Worm (Caenorhabditis elegans): Measurements from ENCODE around the gene T10H9.8.

Gene T10H9.8

DNA sequence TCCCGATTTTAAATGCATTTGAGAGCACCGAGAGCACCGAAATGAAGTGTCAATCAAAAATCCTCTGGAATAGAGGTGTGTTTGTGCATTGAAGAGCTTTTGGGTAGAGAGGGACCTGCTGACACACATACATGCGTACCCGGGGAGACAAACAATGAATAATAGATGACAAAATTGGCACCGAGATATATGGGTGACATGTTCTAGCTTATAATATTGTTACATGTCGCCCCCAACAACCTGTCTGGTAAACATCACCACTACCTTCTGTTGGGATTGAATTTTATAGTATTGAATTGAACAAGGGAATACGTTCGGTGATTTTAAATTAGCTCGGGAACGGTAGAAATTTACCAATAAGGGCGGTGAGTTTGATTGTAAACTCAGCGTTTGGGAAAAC is 31.6 kb downstream of the T10H9.8 start:
- no peak for TF ChIP-seq unc-62 (GFP tag; optimal IDR thresholded peaks at IDR 0.05)

- TF ChIP-seq unc-62 (GFP tag; optimal IDR thresholded peaks at IDR 0.05) = no peak
Measured at ce11 chrV:6684541-6684940, 32.4 kb downstream of the T10H9.8 start.

DNA sequence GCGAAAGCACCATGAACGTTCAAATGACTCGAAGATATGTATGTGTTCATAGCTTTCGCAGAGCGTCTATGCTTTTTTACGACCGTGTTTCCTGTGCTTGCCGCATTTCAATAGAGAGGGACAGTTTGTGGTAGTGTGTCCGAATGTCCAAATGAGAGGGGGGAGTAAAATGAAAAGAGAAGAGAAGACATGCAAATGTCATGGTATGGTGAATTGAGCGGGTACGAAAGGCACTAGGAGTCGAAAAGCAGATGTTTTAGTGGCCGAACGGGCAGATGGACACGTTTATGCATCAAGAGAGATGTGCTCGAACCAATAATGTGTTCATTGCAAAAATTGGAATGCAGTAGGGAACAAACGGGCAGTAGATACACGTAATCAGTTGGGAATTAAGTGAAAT is 33.3 kb downstream of the T10H9.8 start:
- TF ChIP-seq unc-62 (GFP tag; optimal IDR thresholded peaks at IDR 0.05) = no peak

DNA sequence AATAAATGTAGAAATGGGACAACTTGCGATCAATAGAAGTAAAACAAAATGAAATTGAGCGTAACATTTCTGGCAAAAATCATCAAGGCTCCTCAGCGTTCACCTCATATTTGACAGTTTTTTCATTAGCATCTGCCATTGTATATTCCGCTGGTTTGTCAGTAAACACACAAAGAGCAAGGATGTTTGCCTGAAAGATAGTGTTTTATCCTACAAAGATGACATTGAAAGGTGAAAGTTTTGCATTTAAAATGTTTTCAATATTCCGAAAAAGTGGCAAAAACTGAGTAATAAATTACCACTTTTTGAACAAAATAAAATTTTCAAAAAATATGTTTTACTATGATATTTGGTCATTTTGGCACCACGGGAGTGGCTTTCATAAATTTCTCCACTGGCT is 33.8 kb downstream of the T10H9.8 start:
- TF ChIP-seq unc-62 (GFP tag; optimal IDR thresholded peaks at IDR 0.05) = no peak

- TF ChIP-seq unc-62 (GFP tag; optimal IDR thresholded peaks at IDR 0.05) = no peak
Measured at ce11 chrV:6688392-6688791, 36.2 kb downstream of the T10H9.8 start, which contains the start of gene K11G9.5. K11G9.5 (minus strand) TSS chrV:6688492.

DNA sequence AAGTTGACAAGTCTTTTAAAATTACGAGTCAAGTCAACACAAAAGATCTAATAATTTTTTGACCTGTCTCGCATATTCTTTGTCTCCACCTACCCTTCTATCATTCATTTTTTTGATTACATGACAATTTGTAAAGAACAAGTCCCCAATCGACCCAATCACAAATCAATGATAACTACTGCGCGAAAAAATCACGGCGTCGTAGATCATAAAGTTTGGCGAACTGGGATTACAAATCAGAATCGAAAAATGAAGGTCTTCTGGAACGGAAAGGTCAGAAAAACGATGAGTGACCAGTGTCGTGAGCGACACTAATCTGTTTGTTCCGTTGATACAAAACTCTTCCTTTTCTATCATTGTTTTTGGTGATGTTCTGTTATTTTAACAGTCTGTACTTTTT is 37.9 kb downstream of the T10H9.8 start:
- no peak for TF ChIP-seq unc-62 (GFP tag; optimal IDR thresholded peaks at IDR 0.05)

DNA sequence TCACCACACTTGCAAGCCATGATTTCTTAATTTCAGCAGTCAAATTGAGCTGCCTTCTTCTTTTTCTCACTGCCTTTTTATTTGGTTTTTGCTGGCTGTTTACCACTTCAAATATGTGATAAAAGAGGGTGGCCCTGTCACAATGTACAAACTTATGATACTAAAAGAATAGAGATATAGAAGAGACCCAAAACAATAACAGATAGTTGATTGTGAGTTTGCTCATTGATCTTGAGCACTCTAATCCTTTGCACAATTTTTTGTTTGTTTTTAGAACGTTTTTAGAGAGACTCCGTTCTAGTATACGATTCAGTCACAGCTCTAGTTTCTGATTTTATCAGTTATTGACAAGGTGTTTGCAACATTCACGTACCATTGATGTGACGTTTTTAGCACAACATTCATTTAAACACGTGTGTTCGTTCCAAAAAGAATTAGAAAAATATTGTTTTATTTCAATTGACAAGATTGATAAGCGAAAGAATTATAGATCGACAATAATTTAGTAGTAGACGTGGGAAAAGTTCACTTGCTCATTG is 39.7 kb downstream of the T10H9.8 start, which contains the start of gene mtl-1:
TSS of gene mtl-1 (minus strand) at position 51 of the 539 bp plus-strand sequence.
- no peak for TF ChIP-seq unc-62 (GFP tag; optimal IDR thresholded peaks at IDR 0.05)

ce11 chrV:6694668-6695067 is 42.5 kb downstream of the T10H9.8 start, which contains the start of gene W02F12.8:
W02F12.8 (minus strand) TSS chrV:6694768.
- TF ChIP-seq unc-62 (GFP tag; optimal IDR thresholded peaks at IDR 0.05) = no peak

DNA sequence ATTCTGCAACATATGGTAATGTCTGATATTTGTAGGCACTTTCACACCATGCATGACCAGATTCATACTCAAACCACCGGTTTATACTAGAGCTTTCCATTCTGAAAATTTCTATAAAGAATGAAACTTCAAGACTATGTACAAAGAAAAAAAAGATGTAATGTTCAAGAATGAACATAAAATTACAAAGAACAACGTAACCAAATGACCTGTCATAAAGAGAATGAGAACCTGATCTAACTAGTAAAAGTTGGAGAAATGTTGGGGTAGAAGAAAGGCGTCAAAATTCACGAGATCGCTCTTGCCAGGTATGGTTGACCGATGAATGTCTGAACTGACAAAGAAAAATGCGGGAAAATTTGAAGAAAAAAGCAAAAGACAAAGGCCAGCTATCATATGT is 45.4 kb downstream of the T10H9.8 start, which contains the start of gene W02F12.2:
TSS of gene W02F12.2 (minus strand) at position 101 of the 400 bp plus-strand sequence.
- no peak for TF ChIP-seq unc-62 (GFP tag; optimal IDR thresholded peaks at IDR 0.05)

DNA sequence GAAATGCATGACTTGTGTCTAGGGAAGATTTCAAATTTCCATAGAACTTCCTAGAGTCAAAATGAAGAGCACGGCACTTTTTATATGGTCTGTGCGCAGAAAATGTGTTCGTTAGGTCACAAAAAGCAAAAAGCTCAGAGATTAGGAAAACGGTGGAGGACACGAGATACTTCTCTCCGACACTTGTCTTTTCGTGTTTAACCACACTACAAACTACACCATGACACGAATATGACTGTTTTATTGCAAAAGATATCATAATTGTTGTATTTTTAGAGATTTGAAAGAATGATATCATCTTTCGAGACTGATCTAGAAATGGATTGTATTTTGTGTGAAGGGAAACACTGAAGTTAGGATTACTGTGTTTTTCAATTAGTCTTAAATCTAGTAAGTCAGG is 46.9 kb downstream of the T10H9.8 start:
- no peak for TF ChIP-seq unc-62 (GFP tag; optimal IDR thresholded peaks at IDR 0.05)

DNA sequence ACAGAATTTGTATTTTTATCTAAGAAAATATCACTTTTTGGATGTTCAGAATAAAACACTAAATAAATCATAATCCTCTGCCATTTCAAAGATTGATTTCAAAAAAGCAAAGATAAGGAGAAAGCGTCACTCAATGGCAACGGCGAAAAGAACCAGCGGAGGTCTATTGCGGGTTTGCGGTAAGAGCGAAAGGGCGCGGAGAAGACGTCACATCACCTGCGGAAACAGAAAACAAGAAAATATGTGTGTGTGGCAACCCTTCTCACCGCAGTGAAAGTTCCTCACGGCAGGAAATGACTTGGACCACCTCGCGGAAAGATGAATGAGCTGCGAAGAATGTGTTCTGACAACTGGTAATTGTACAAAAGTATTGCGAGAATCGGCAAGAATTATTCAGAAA is 47.7 kb downstream of the T10H9.8 start:
- TF ChIP-seq unc-62 (GFP tag; optimal IDR thresholded peaks at IDR 0.05) = no peak

- no peak for TF ChIP-seq unc-62 (GFP tag; optimal IDR thresholded peaks at IDR 0.05)
Measured at ce11 chrV:6702692-6703091, 50.5 kb downstream of the T10H9.8 start, which contains the start of gene era-1. era-1 (plus strand) TSS chrV:6703057.

Data from whole organism, dauer.